Fruit fly (Drosophila melanogaster): ENCODE results near the gene mtrm.

The mtrm gene

DNA sequence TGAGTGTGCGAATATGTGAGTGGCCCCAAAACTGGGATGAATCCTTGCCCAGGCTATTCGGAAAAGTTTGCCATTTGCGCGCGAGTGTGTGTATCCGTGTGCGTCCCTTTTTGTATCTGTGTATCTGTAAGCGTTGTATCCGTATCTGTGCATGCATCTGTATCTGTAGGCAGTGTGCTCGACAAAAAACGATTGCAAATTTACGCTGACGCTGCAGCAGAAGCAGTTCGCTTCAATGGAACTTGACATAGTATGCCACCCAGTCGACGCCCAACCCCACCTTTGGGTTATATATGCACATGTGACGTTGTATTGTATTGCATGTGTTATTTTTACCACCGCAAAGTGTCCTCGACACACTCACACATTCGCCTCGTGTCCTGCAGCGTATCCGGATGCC lies 16.6 kb upstream of the mtrm start:
- TF ChIP-seq CG17801 (GFP tag; optimal IDR thresholded peaks at IDR 0.05; ENCODE audit: partially characterized antibody) = no peak

dm6 chr3L:8398763-8399445 lies 13.9 kb upstream of the mtrm start:
- TF ChIP-seq CG17801 (GFP tag; optimal IDR thresholded peaks at IDR 0.05; ENCODE audit: partially characterized antibody) = peak; percentile 95

DNA sequence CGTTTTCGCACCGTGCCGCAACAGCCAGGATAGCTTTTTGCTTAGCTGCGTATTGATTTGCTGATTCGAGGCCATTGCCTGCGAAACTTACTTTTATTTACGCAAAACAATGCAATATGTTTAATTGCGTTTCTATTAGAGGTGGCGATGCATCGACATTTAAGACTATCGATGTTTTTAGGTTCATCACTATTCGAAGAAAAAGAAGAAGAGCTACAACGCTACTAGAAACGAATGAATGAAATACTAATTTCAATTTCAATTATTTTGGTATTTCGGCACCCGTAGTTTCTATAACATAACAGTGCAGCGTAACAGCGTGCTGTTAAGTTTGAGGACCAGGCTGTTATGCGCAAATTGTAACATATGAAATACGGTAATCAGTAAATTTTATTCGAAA lies 7.7 kb upstream of the mtrm start, which contains the start of the genes Tpt, mkg-p and CG13667:
Gene Tpt, minus strand, starts transcription at position 155 of the 400 bp plus-strand sequence.
Gene mkg-p, minus strand, starts transcription at position 155 of the 400 bp plus-strand sequence.
Gene CG13667, plus strand, starts transcription at position 332 of the 400 bp plus-strand sequence.
- no peak for TF ChIP-seq CG17801 (GFP tag; optimal IDR thresholded peaks at IDR 0.05; ENCODE audit: partially characterized antibody)

DNA sequence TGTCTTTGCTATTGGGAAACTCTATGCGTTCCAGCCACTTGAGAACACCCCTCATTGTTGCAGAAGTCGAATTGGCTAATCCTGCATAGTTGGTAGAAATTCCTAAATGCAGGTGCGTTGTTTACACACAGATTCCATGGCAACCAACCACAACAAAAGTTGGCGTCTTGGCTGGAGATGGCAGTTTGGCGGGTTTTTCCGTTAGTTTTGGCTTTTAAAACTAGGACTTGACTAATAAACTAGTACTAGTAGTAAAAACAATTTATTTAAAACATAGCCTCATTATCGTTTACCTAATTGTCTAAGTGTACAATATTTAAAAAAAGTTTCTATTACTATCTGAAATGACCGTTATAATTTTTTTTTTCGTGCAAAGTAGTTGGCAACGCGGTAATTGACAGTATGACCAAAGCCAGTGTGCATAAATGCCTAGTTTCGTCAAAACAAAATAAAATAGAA lies 1.3 kb upstream of the mtrm start, which contains the start of gene Exo70:
Gene Exo70, plus strand, starts transcription at position 413 of the 459 bp plus-strand sequence.
- no peak for TF ChIP-seq CG17801 (GFP tag; optimal IDR thresholded peaks at IDR 0.05; ENCODE audit: partially characterized antibody)

dm6 chr3L:8418984-8419383 lies 6.2 kb downstream of the mtrm start:
- TF ChIP-seq CG17801 (GFP tag; optimal IDR thresholded peaks at IDR 0.05; ENCODE audit: partially characterized antibody) = no peak

DNA sequence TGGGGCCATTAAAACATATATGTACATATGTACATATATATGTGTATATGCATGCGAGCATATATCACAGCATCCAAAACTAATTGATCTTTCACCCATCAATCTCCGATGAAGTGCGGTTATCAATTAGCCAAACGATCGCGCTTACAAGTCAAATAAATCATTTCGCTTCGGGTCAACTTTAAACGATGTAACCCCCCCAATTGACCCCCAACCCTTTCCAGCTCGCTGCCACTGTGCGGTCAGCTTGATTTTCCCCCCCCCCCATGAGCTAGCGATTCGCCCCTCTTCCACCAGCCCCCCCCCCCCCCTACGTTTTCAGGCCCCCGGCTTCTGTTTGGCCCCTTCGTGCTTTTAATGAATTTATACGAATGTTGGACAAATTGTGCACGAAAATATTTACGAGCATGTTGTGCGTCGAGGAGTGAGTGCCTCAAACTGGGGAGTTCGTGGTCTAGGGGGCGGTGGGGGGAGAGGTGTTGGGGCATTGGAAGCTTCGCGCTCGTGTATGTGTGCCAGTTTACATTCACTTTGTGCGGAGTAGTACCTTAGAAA lies 6.9 kb downstream of the mtrm start:
- no peak for TF ChIP-seq CG17801 (GFP tag; optimal IDR thresholded peaks at IDR 0.05; ENCODE audit: partially characterized antibody)

dm6 chr3L:8421361-8421760 lies 8.5 kb downstream of the mtrm start:
- no peak for TF ChIP-seq CG17801 (GFP tag; optimal IDR thresholded peaks at IDR 0.05; ENCODE audit: partially characterized antibody)

- peak; percentile 20 for TF ChIP-seq CG17801 (GFP tag; optimal IDR thresholded peaks at IDR 0.05; ENCODE audit: partially characterized antibody)
Measured at dm6 chr3L:8421808-8422586, 9.2 kb downstream of the mtrm start, which contains the start of gene CG32354. Gene CG32354 (minus strand): TSS chr3L:8422205.

DNA sequence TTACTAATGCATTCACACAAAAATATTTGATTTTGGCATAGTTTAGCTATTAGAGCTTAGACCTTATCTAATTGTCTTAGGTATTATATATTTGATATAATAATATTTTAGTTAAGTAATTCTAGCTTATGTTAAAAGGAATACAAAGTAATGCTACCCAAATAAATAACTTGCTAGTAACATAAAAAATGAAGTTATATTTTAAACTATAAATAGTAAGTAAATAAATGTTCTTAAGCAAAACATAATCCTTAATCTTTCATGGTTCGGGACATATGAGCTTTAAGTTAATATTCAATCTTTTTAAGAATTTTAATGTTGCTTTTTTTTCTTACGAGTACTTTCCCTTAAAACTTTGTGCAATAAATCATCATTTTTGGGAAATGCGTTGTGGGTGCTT lies 10.3 kb downstream of the mtrm start:
- TF ChIP-seq CG17801 (GFP tag; optimal IDR thresholded peaks at IDR 0.05; ENCODE audit: partially characterized antibody) = no peak

DNA sequence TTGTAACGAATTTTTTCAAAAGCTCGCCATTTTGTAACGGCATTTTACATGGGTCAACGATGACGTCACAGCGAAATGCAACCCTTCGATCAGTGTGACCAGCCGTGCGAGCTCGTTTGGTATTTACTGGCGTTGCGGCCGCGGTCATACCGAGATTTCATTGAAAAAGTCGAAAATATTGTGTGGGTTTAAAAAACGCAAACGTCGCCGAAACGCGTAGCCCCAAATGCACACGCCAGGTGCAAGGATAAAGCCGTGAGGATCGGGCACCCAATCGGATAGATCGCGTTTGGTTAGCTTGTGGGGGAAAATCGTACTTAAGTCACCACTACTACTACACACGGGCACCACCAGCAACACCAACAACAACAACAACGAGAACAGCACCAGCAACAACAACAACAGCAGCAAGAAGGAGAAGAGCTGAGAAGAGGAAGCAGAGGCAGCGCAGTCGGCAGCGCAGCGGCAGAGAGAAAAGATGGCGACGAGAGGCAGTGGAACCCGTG lies 12.1 kb downstream of the mtrm start, which contains the start of gene Cbl:
Gene Cbl, plus strand, starts transcription at position 124 of the 506 bp plus-strand sequence.
- TF ChIP-seq CG17801 (GFP tag; optimal IDR thresholded peaks at IDR 0.05; ENCODE audit: partially characterized antibody) = peak; percentile 24

- no peak for TF ChIP-seq CG17801 (GFP tag; optimal IDR thresholded peaks at IDR 0.05; ENCODE audit: partially characterized antibody)
Measured at dm6 chr3L:8437583-8437982, 24.8 kb downstream of the mtrm start.

DNA sequence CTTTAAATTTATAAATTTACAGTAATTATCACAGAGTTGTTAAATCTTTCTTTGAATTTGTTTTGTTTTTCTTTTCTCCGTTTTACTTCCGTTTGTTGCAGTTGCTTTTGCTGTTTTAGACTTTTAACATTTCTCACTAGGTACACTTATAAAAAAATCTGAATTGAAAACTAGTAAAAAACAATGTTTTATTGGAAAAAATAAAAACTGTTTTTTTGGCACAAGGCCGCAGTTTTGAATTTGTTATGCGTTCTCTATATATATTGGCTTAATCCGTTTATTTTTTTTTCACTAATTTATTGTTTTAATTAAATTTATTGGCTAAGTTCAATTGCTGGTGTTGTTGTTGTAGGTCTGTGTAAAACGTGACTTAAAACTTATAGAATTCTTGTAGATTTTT lies 27.3 kb downstream of the mtrm start:
- TF ChIP-seq CG17801 (GFP tag; optimal IDR thresholded peaks at IDR 0.05; ENCODE audit: partially characterized antibody) = no peak

dm6 chr3L:8440771-8441549 lies 28.1 kb downstream of the mtrm start:
- peak; percentile 77 for TF ChIP-seq CG17801 (GFP tag; optimal IDR thresholded peaks at IDR 0.05; ENCODE audit: partially characterized antibody)

- TF ChIP-seq CG17801 (GFP tag; optimal IDR thresholded peaks at IDR 0.05; ENCODE audit: partially characterized antibody) = peak; percentile 73
Measured at dm6 chr3L:8441745-8442575, 29.1 kb downstream of the mtrm start, which contains the start of gene Unr. Gene Unr (minus strand): TSS chr3L:8442381.
